Worm (Caenorhabditis elegans): ENCODE measurements around the gene F16G10.3.

DNA sequence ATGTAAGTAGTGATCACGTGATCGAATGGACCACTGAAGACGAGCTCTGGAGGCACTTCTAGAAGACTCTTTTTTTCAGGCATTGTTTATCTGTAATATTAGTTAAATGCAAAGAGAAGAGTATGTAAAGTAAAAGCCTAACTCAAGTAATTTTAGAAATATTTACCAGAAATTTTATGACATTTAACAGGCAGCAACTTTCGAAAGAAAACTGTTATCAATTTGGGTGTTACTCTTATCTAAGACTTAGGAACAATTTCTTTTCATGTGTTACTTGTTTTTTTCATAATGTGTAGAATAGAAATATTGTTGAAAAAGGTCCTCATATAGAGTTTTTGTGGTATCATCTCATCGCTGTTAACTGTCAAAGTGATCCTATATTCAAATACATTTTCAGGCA lies 45.7 kb downstream of the F16G10.3 start, which contains the start of the genes F42G2.5 and F42G2.7:
- no peak for TF ChIP-seq nhr-237 (tag; optimal IDR thresholded peaks at IDR 0.05)
- no peak for TF ChIP-seq mab-9 (GFP tag; IDR thresholded peaks at IDR 0.05)

All from whole organism, L1 larva.